Worm (Caenorhabditis elegans) whole organism, midembryonic: Measurements from ENCODE around the gene rexd-1.

ENCODE experiments used
- cog-1 ChIP-seq: sonication (generic microtip); optimal IDR thresholded peaks from 2 replicates; lab custom pipeline; 2016; ENCODE audit warnings: missing genetic modification characterization, missing compliant biosample characterization
- flt-1 ChIP-seq: fragments of 200-800 bp; sonication (Bioruptor generic); IDR thresholded peaks from 2 replicates; pipeline ENCODE4 v1.3.6; 2022; ENCODE audit warnings: missing genetic modification characterization, missing compliant biosample characterization
- klf-2 ChIP-seq: fragments of 200-800 bp; sonication (Bioruptor generic); conservative IDR thresholded peaks from 2 replicates; pipeline ENCODE4 v1.3.6; 2022; ENCODE audit warnings: missing genetic modification reagents, missing genetic modification characterization, missing compliant biosample characterization
- tab-1 ChIP-seq: fragments of 200-800 bp; sonication (Bioruptor generic); IDR thresholded peaks from 2 replicates; pipeline ENCODE4 v1.3.6; 2022; ENCODE audit warnings: missing genetic modification characterization, missing compliant biosample characterization
- ztf-29 ChIP-seq: fragments of 200-800 bp; sonication (Bioruptor generic); IDR thresholded peaks from 2 replicates; pipeline ENCODE4 v1.3.6; 2022; ENCODE audit warnings: missing genetic modification reagents, missing genetic modification characterization, missing compliant biosample characterization

ce11 chrIII:1794100-1794499 is 40.2 kb upstream of the rexd-1 start:
- TF ChIP-seq flt-1 (GFP tag; lab: Robert Waterston, UW) (no peak), ztf-29 (GFP tag; lab: Robert Waterston, UW) (no peak), cog-1 (tag; lab: Kevin White, UChicago) (no peak), klf-2 (GFP tag; lab: Robert Waterston, UW) (no peak), tab-1 (GFP tag; lab: Robert Waterston, UW) (no peak)
